Worm (Caenorhabditis elegans): Measurements from ENCODE around the gene gcy-1.

Gene gcy-1

DNA sequence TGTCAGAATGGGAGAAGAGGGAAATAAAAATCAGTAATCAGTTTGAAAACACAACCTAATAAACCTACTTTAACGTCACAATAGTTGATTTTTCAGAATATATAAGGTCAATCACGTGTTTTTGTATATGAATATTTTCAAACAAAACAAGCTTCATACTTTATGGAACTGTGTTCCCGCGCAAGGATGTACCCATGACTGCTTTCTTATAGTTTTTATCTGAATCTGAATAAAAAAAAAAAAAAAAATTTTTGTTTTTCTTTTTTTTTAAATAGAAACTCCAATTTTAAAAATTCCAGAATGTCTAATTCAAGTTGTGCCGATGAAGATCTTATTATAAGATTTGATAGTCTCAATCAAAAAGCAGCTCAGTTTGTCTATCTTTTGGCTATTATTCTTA is 11.7 kb upstream of the gcy-1 start, which contains the start of gene sra-2:
TSS of gene sra-2 (plus strand) at position 301 of the 400 bp plus-strand sequence.
- no peak for TF ChIP-seq hmg-4 (GFP tag; optimal IDR thresholded peaks at IDR 0.05)
- no peak for TF ChIP-seq hmbx-1 (tag; optimal IDR thresholded peaks at IDR 0.05)
- TF ChIP-seq tbx-11 (GFP tag; IDR thresholded peaks at IDR 0.05), result no peak
- no peak for TF ChIP-seq ama-1 (optimal IDR thresholded peaks at IDR 0.05)
- no peak for TF ChIP-seq B0310.2 (tag; optimal IDR thresholded peaks at IDR 0.05)
- no peak for TF ChIP-seq tbx-37 (GFP tag; conservative IDR thresholded peaks at IDR 0.05)
- TF ChIP-seq F13C5.2 (tag; optimal IDR thresholded peaks at IDR 0.05), result no peak

- TF ChIP-seq hnd-1 (tag; optimal IDR thresholded peaks at IDR 0.05), result no peak
- no peak for TF ChIP-seq ama-1 (optimal IDR thresholded peaks at IDR 0.05)
- TF ChIP-seq pes-1 (GFP tag; IDR thresholded peaks at IDR 0.05), result no peak
- TF ChIP-seq hmg-4 (GFP tag; optimal IDR thresholded peaks at IDR 0.05), result no peak
- TF ChIP-seq tbx-37 (GFP tag; conservative IDR thresholded peaks at IDR 0.05), result no peak
- TF ChIP-seq sea-1 (GFP tag; conservative IDR thresholded peaks at IDR 0.05), result no peak
- TF ChIP-seq B0310.2 (tag; optimal IDR thresholded peaks at IDR 0.05), result no peak
- no peak for TF ChIP-seq tbx-11 (GFP tag; IDR thresholded peaks at IDR 0.05)
- TF ChIP-seq ets-7 (tag; optimal IDR thresholded peaks at IDR 0.05), result no peak
- no peak for TF ChIP-seq scrt-1 (GFP tag; IDR thresholded peaks at IDR 0.05)
- TF ChIP-seq aly-1 (tag; optimal IDR thresholded peaks at IDR 0.05), result no peak
- TF ChIP-seq ceh-36 (tag; optimal IDR thresholded peaks at IDR 0.05), result no peak
- no peak for TF ChIP-seq ceh-13 (GFP tag; optimal IDR thresholded peaks at IDR 0.05)
- TF ChIP-seq F13C5.2 (tag; optimal IDR thresholded peaks at IDR 0.05), result no peak
- no peak for TF ChIP-seq tra-4 (tag; optimal IDR thresholded peaks at IDR 0.05)
Observed at ce11 chrII:9523539-9524224, 6.9 kb upstream of the gcy-1 start, which contains the start of gene mex-6. mex-6 (plus strand) TSS chrII:9524174.

ce11 chrII:9522986-9523385 is 6.2 kb upstream of the gcy-1 start, which contains the start of gene AH6.17:
AH6.17 (plus strand) TSS chrII:9523170.
- TF ChIP-seq hmg-4 (GFP tag; optimal IDR thresholded peaks at IDR 0.05), result no peak
- TF ChIP-seq ceh-36 (tag; optimal IDR thresholded peaks at IDR 0.05), result no peak
- TF ChIP-seq tra-4 (tag; optimal IDR thresholded peaks at IDR 0.05), result no peak
- no peak for TF ChIP-seq scrt-1 (GFP tag; IDR thresholded peaks at IDR 0.05)
- no peak for TF ChIP-seq ama-1 (optimal IDR thresholded peaks at IDR 0.05)
- no peak for TF ChIP-seq tbx-37 (GFP tag; conservative IDR thresholded peaks at IDR 0.05)
- no peak for TF ChIP-seq F13C5.2 (tag; optimal IDR thresholded peaks at IDR 0.05)
- no peak for TF ChIP-seq flt-1 (GFP tag; IDR thresholded peaks at IDR 0.05)
- no peak for TF ChIP-seq hnd-1 (tag; optimal IDR thresholded peaks at IDR 0.05)
- TF ChIP-seq aly-1 (tag; optimal IDR thresholded peaks at IDR 0.05), result no peak

DNA sequence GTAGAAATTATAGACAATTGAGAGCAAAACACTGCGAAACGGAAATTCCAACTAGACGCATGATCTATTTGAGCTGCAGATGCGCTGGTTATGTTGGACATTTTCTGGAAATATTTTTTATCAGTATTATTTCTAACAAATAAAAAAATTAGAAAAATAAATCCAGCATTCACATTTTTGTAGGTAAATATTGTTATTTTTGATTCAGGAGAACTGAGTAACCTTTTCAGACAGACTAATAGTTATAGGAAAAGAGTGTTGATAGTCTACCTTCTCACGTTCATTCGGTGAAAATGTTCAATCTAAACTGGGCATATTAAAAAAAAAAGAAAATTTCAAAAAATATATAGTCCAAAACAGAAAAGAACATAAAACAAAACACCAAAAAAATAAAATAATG is 4.8 kb upstream of the gcy-1 start, which contains the start of gene sra-1:
TSS of gene sra-1 (minus strand) at position 101 of the 400 bp plus-strand sequence.
- no peak for TF ChIP-seq tbx-11 (GFP tag; IDR thresholded peaks at IDR 0.05)
- no peak for TF ChIP-seq tra-4 (tag; optimal IDR thresholded peaks at IDR 0.05)
- TF ChIP-seq aly-1 (tag; optimal IDR thresholded peaks at IDR 0.05), result no peak
- no peak for TF ChIP-seq ama-1 (optimal IDR thresholded peaks at IDR 0.05)
- TF ChIP-seq ets-7 (tag; optimal IDR thresholded peaks at IDR 0.05), result no peak
- no peak for TF ChIP-seq tbx-37 (GFP tag; conservative IDR thresholded peaks at IDR 0.05)
- no peak for TF ChIP-seq hmbx-1 (tag; optimal IDR thresholded peaks at IDR 0.05)
- TF ChIP-seq pes-1 (GFP tag; IDR thresholded peaks at IDR 0.05), result no peak
- no peak for TF ChIP-seq ceh-13 (GFP tag; optimal IDR thresholded peaks at IDR 0.05)
- TF ChIP-seq hnd-1 (tag; optimal IDR thresholded peaks at IDR 0.05), result no peak
- TF ChIP-seq F13C5.2 (tag; optimal IDR thresholded peaks at IDR 0.05), result no peak
- TF ChIP-seq hmg-4 (GFP tag; optimal IDR thresholded peaks at IDR 0.05), result no peak
- TF ChIP-seq scrt-1 (GFP tag; IDR thresholded peaks at IDR 0.05), result no peak
- no peak for TF ChIP-seq sea-1 (GFP tag; conservative IDR thresholded peaks at IDR 0.05)
- no peak for TF ChIP-seq flt-1 (GFP tag; IDR thresholded peaks at IDR 0.05)
- no peak for TF ChIP-seq B0310.2 (tag; optimal IDR thresholded peaks at IDR 0.05)
- TF ChIP-seq ceh-36 (tag; optimal IDR thresholded peaks at IDR 0.05), result no peak

DNA sequence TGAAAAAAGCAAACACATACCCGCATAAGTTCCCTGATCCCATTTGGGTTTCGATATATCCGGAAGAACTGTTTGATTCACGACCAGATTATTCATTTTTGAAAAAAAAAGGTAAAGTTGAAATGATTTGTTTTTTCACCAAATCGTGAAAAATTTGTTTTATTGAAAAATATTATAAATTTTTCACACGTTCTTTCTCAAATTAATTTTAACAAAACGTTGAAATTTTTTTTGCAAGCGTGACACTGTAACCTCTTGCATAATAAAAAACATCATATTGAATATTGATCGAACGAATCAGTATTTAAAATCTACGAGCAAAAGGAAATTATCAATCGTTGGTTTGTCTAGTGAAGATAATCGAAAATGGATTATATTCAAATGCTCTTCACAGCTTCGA is 2.0 kb upstream of the gcy-1 start, which contains the start of the genes sfxn-1.1 and AH6.3:
TSS of gene sfxn-1.1 (minus strand) at position 101 of the 400 bp plus-strand sequence.
TSS of gene AH6.3 (plus strand) at position 275 of the 400 bp plus-strand sequence.
- no peak for TF ChIP-seq ceh-36 (tag; optimal IDR thresholded peaks at IDR 0.05)
- no peak for TF ChIP-seq F13C5.2 (tag; optimal IDR thresholded peaks at IDR 0.05)
- TF ChIP-seq tbx-37 (GFP tag; conservative IDR thresholded peaks at IDR 0.05), result no peak
- no peak for TF ChIP-seq ceh-13 (GFP tag; optimal IDR thresholded peaks at IDR 0.05)
- TF ChIP-seq tra-4 (tag; optimal IDR thresholded peaks at IDR 0.05), result no peak
- no peak for TF ChIP-seq tbx-11 (GFP tag; IDR thresholded peaks at IDR 0.05)
- TF ChIP-seq hmbx-1 (tag; optimal IDR thresholded peaks at IDR 0.05), result no peak
- no peak for TF ChIP-seq hnd-1 (tag; optimal IDR thresholded peaks at IDR 0.05)
- no peak for TF ChIP-seq sea-1 (GFP tag; conservative IDR thresholded peaks at IDR 0.05)
- no peak for TF ChIP-seq scrt-1 (GFP tag; IDR thresholded peaks at IDR 0.05)
- no peak for TF ChIP-seq pes-1 (GFP tag; IDR thresholded peaks at IDR 0.05)
- no peak for TF ChIP-seq hmg-4 (GFP tag; optimal IDR thresholded peaks at IDR 0.05)
- no peak for TF ChIP-seq ets-7 (tag; optimal IDR thresholded peaks at IDR 0.05)
- TF ChIP-seq aly-1 (tag; optimal IDR thresholded peaks at IDR 0.05), result no peak
- TF ChIP-seq flt-1 (GFP tag; IDR thresholded peaks at IDR 0.05), result no peak
- TF ChIP-seq ama-1 (optimal IDR thresholded peaks at IDR 0.05), result no peak
- TF ChIP-seq B0310.2 (tag; optimal IDR thresholded peaks at IDR 0.05), result no peak

DNA sequence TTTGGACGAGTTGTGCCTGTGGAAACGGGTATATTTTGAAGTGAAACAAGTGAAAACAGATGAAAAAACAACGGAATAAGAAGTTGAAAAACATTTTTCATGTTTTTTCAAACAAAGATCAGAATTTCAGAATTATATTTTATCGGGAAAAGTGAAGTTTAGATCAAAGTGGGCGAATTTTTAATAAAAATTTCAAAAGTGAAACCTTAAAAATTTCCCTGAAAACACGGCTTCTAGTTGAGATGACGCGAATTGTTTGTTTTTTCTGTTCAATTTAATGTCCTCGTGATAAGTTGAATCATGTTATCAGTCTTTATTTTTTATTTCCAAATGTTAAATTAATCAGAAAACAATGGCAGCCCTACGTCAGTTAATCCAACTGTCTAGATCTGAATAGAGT is 9.6 kb downstream of the gcy-1 start, which contains the start of gene gcy-3:
TSS of gene gcy-3 (minus strand) at position 101 of the 400 bp plus-strand sequence.
- TF ChIP-seq ceh-13 (GFP tag; optimal IDR thresholded peaks at IDR 0.05), result no peak
- TF ChIP-seq hmg-4 (GFP tag; optimal IDR thresholded peaks at IDR 0.05), result no peak
- no peak for TF ChIP-seq ets-7 (tag; optimal IDR thresholded peaks at IDR 0.05)
- TF ChIP-seq tbx-37 (GFP tag; conservative IDR thresholded peaks at IDR 0.05), result no peak
- TF ChIP-seq aly-1 (tag; optimal IDR thresholded peaks at IDR 0.05), result no peak
- no peak for TF ChIP-seq hnd-1 (tag; optimal IDR thresholded peaks at IDR 0.05)
- TF ChIP-seq ama-1 (optimal IDR thresholded peaks at IDR 0.05), result no peak
- no peak for TF ChIP-seq F13C5.2 (tag; optimal IDR thresholded peaks at IDR 0.05)
- no peak for TF ChIP-seq hmbx-1 (tag; optimal IDR thresholded peaks at IDR 0.05)
- TF ChIP-seq tra-4 (tag; optimal IDR thresholded peaks at IDR 0.05), result no peak

DNA sequence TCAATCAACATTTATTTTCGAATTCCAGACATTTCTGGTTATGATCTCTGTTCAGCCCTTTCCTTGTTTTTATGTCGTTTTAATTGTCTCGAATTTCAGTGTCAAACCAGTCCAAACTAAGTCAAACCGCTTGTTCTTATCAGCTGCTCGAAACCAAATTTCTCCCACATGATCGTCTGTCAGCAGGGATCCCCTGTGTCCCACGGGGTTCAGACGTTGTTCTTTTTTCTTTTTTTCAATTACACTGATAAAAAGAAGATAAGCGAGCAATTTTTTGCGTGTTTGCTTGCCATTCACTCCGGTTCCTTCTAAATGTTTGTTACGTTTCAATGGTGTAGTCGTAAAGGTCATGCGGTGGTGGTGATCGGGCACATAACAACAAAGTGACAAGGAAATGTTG is 14.8 kb downstream of the gcy-1 start:
- TF ChIP-seq aly-1 (tag; optimal IDR thresholded peaks at IDR 0.05) (no peak), hnd-1 (tag; optimal IDR thresholded peaks at IDR 0.05) (no peak), ama-1 (optimal IDR thresholded peaks at IDR 0.05) (no peak), scrt-1 (GFP tag; IDR thresholded peaks at IDR 0.05) (no peak), ceh-36 (tag; optimal IDR thresholded peaks at IDR 0.05) (no peak), F13C5.2 (tag; optimal IDR thresholded peaks at IDR 0.05) (no peak), tbx-37 (GFP tag; conservative IDR thresholded peaks at IDR 0.05) (no peak), sea-1 (GFP tag; conservative IDR thresholded peaks at IDR 0.05) (no peak), tra-4 (tag; optimal IDR thresholded peaks at IDR 0.05) (no peak), ets-7 (tag; optimal IDR thresholded peaks at IDR 0.05) (no peak), tbx-11 (GFP tag; IDR thresholded peaks at IDR 0.05) (no peak), B0310.2 (tag; optimal IDR thresholded peaks at IDR 0.05) (no peak), hmg-4 (GFP tag; optimal IDR thresholded peaks at IDR 0.05) (no peak), ceh-13 (GFP tag; optimal IDR thresholded peaks at IDR 0.05) (no peak), flt-1 (GFP tag; IDR thresholded peaks at IDR 0.05) (no peak), pes-1 (GFP tag; IDR thresholded peaks at IDR 0.05) (no peak)

Measured in whole organism, early embryonic.